Worm (Caenorhabditis elegans): ENCODE data around the gene C16A11.5.

- no peak for TF ChIP-seq dao-5 (tag; optimal IDR thresholded peaks at IDR 0.05)
- no peak for TF ChIP-seq him-1 (tag; optimal IDR thresholded peaks at IDR 0.05)
Observed at ce11 chrII:4246897-4247296, 23.8 kb downstream of the C16A11.5 start, which contains the start of gene gpa-11.

Data from whole organism, L4/young adult.